Worm (Caenorhabditis elegans): ENCODE measurements around the gene ari-1.4.

ari-1.4 gene

DNA sequence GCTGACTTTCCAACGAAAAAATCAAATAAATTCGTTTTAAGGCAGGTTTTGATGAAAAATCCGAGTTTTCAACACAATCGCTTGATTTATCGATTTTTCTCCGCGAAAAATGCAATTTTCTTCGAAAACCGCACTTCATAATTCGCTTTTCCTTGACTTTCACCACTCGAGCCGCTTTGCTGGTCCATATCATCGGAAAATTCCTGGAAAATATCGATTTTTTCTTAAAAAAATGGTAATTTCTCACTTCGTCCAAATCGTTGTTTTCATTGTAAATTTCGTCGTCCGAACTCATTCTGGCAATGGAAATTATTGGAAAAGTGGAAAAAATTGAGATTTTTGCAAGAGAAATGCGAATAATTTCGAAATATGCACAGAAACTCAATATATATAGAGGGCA lies at the start of gene ari-1.4:
ari-1.4 (minus strand) TSS at position 295 of the 400 bp plus-strand sequence.
- TF ChIP-seq mdl-1 (tag; optimal IDR thresholded peaks at IDR 0.05) = no peak
- TF ChIP-seq nhr-12 (tag; optimal IDR thresholded peaks at IDR 0.05) = no peak
- TF ChIP-seq nhr-77 (tag; optimal IDR thresholded peaks at IDR 0.05) = no peak
- no peak for TF ChIP-seq sma-3 (GFP tag; optimal IDR thresholded peaks at IDR 0.05)
- TF ChIP-seq snpc-4 (tag; optimal IDR thresholded peaks at IDR 0.05) = no peak
- no peak for TF ChIP-seq crh-2 (tag; optimal IDR thresholded peaks at IDR 0.05)
- no peak for TF ChIP-seq nhr-23 (tag; optimal IDR thresholded peaks at IDR 0.05)
- no peak for TF ChIP-seq dmd-4 (tag; optimal IDR thresholded peaks at IDR 0.05)
- no peak for TF ChIP-seq sma-9 (GFP tag; optimal IDR thresholded peaks at IDR 0.05)
- no peak for TF ChIP-seq sma-9 (tag; optimal IDR thresholded peaks at IDR 0.05)
- TF ChIP-seq blmp-1 (tag; optimal IDR thresholded peaks at IDR 0.05; ENCODE audit: insufficient read depth) = no peak
- no peak for TF ChIP-seq alr-1 (tag; optimal IDR thresholded peaks at IDR 0.05)
- TF ChIP-seq ceh-16 (tag; optimal IDR thresholded peaks at IDR 0.05) = no peak
- no peak for TF ChIP-seq R02D3.7 (tag; optimal IDR thresholded peaks at IDR 0.05)
- TF ChIP-seq sem-4 (tag; optimal IDR thresholded peaks at IDR 0.05) = no peak
- no peak for TF ChIP-seq nhr-10 (tag; optimal IDR thresholded peaks at IDR 0.05)
- no peak for TF ChIP-seq ceh-82 (tag; optimal IDR thresholded peaks at IDR 0.05)
- no peak for TF ChIP-seq unc-62 (GFP tag; optimal IDR thresholded peaks at IDR 0.05)

DNA sequence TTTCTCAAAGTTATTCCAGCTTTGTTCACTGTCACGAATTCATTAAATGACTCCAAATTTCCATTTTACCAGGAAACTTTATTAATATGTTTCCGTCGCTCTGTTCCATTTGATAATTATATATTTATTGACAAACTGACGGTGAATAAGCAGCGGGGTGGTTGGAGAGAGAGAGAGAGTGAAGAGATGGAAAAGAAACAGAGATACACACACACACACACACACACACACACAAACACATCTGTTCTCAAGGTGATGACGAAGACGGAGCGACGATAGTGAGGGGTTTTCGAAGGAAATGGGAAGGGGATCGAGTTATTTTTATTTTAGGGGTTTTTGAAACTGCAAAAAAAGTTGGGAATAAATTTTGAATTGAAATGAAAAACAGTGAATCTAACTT lies 45.5 kb upstream of the ari-1.4 start:
- peak in 1 of 2 experiments; percentile 60 for TF ChIP-seq lsy-2 (tag; optimal IDR thresholded peaks at IDR 0.05)
- no peak for TF ChIP-seq blmp-1 (tag; optimal IDR thresholded peaks at IDR 0.05; ENCODE audit: insufficient read depth)
- peak; percentile 52 for TF ChIP-seq unc-55 (GFP tag; optimal IDR thresholded peaks at IDR 0.05)
- TF ChIP-seq nhr-12 (tag; optimal IDR thresholded peaks at IDR 0.05) = no peak
- no peak for TF ChIP-seq lin-39 (tag; optimal IDR thresholded peaks at IDR 0.05)
- TF ChIP-seq fos-1 (tag; optimal IDR thresholded peaks at IDR 0.05) = peak; percentile 33
- no peak for TF ChIP-seq peb-1 (tag; optimal IDR thresholded peaks at IDR 0.05)
- TF ChIP-seq nhr-11 (tag; optimal IDR thresholded peaks at IDR 0.05) = no peak
- TF ChIP-seq sem-4 (tag; optimal IDR thresholded peaks at IDR 0.05) = no peak
- TF ChIP-seq C34F6.9 (tag; optimal IDR thresholded peaks at IDR 0.05) = peak; percentile 7

DNA sequence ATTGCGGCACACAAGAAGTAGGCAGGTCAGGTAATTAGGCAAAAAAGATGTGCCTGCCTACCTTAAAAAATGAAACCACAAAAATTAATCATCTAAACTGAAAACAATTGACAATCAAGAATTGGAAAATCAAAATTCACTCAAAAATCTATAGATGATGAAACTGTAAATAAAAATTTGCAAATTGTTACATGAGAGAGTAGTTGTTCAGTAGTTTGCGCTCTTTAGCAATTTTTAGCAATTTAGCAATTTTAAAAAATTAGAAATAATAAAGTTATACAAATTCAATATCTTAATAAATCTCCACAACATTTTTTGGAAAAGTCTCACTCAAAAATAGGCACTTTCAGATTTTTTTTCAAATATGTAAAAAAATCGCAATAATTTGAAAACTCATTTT lies 43.8 kb upstream of the ari-1.4 start:
- TF ChIP-seq blmp-1 (tag; optimal IDR thresholded peaks at IDR 0.05; ENCODE audit: insufficient read depth) = no peak

DNA sequence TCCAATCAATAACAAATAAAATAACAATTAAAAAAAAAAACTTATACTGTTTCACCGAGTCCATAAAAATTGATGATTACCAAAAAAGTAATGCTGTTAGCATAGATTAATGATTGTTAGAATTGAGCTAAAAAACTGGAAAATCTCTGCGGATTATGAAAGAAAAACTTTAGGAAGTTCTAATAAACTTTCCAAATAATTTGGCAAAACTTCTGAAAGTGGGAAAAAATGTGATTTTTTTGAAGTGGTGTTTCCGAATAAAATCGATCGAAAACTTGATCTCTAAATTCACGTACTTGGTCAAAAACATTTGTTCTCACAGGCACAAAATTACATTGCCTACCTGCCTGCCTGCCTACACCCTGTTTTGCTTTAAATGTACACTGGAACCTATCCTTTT lies 43.3 kb upstream of the ari-1.4 start:
- TF ChIP-seq mbf-1 (tag; optimal IDR thresholded peaks at IDR 0.05) (no peak), crh-2 (tag; optimal IDR thresholded peaks at IDR 0.05) (no peak), ceh-16 (tag; optimal IDR thresholded peaks at IDR 0.05) (no peak), mdl-1 (tag; optimal IDR thresholded peaks at IDR 0.05) (no peak), mab-5 (tag; optimal IDR thresholded peaks at IDR 0.05) (no peak), ama-1 (optimal IDR thresholded peaks at IDR 0.05) (no peak), nhr-11 (tag; optimal IDR thresholded peaks at IDR 0.05) (no peak), sma-9 (GFP tag; optimal IDR thresholded peaks at IDR 0.05) (no peak), sma-9 (tag; optimal IDR thresholded peaks at IDR 0.05) (no peak), elt-1 (tag; optimal IDR thresholded peaks at IDR 0.05) (no peak), nhr-6 (tag; optimal IDR thresholded peaks at IDR 0.05) (no peak), elt-3 (tag; optimal IDR thresholded peaks at IDR 0.05) (no peak), lin-13 (GFP tag; optimal IDR thresholded peaks at IDR 0.05) (no peak), F13H6.1 (tag; optimal IDR thresholded peaks at IDR 0.05) (no peak), nhr-77 (tag; optimal IDR thresholded peaks at IDR 0.05) (no peak), unc-62 (GFP tag; optimal IDR thresholded peaks at IDR 0.05) (no peak), C34F6.9 (tag; optimal IDR thresholded peaks at IDR 0.05) (no peak), nhr-25 (tag; optimal IDR thresholded peaks at IDR 0.05) (no peak), ztf-4 (tag; optimal IDR thresholded peaks at IDR 0.05) (no peak), Y55F3AM.14 (GFP tag; optimal IDR thresholded peaks at IDR 0.05) (no peak)

DNA sequence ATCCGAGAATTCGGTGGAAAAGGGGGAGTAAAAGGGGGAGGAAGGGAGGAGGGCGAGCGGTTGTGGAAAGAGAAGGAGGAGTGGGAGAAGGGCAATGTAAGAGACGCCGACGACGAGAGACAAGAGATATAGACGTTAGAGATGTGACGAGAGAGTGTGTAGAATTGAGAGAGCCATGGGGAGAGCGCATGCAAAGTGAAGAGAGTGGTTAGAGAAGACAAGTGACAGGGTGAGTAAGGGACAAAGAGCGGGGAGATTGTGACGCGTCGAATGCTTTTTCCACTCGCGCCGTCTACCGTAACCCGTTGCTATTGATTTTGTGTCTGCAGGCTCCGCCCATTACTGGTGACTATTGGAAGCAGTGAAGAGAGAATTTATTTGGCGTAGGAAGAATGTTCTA lies 42.4 kb upstream of the ari-1.4 start:
- peak in 1 of 2 experiments; percentile 72 for TF ChIP-seq mdl-1 (tag; optimal IDR thresholded peaks at IDR 0.05)
- TF ChIP-seq sem-4 (tag; optimal IDR thresholded peaks at IDR 0.05) = peak; percentile 68
- peak; percentile 87 for TF ChIP-seq sma-9 (GFP tag; optimal IDR thresholded peaks at IDR 0.05)
- TF ChIP-seq sma-9 (tag; optimal IDR thresholded peaks at IDR 0.05) = no peak
- no peak for TF ChIP-seq unc-62 (GFP tag; optimal IDR thresholded peaks at IDR 0.05)
- TF ChIP-seq unc-55 (GFP tag; optimal IDR thresholded peaks at IDR 0.05) = peak; percentile 80
- TF ChIP-seq ceh-82 (tag; optimal IDR thresholded peaks at IDR 0.05) = no peak
- TF ChIP-seq C34F6.9 (tag; optimal IDR thresholded peaks at IDR 0.05) = peak; percentile 88
- TF ChIP-seq nhr-23 (tag; optimal IDR thresholded peaks at IDR 0.05) = no peak
- TF ChIP-seq F13H6.1 (tag; optimal IDR thresholded peaks at IDR 0.05) = peak; percentile 94
- TF ChIP-seq blmp-1 (tag; optimal IDR thresholded peaks at IDR 0.05; ENCODE audit: insufficient read depth) = peak; percentile 41
- peak; percentile 90 for TF ChIP-seq mab-5 (tag; optimal IDR thresholded peaks at IDR 0.05)
- TF ChIP-seq skn-1 (tag; optimal IDR thresholded peaks at IDR 0.05) = no peak
- no peak for TF ChIP-seq nhr-12 (tag; optimal IDR thresholded peaks at IDR 0.05)
- peak; percentile 77 for TF ChIP-seq nhr-129 (tag; optimal IDR thresholded peaks at IDR 0.05)
- peak; percentile 93 for TF ChIP-seq nhr-25 (tag; optimal IDR thresholded peaks at IDR 0.05)
- TF ChIP-seq alr-1 (tag; optimal IDR thresholded peaks at IDR 0.05) = no peak
- peak; percentile 91 for TF ChIP-seq nhr-21 (tag; optimal IDR thresholded peaks at IDR 0.05)
- TF ChIP-seq peb-1 (tag; optimal IDR thresholded peaks at IDR 0.05) = no peak
- TF ChIP-seq crh-2 (tag; optimal IDR thresholded peaks at IDR 0.05) = peak; percentile 93
- peak; percentile 8 for TF ChIP-seq zag-1 (tag; optimal IDR thresholded peaks at IDR 0.05)
- peak; percentile 89 for TF ChIP-seq lin-11 (tag; optimal IDR thresholded peaks at IDR 0.05)
- TF ChIP-seq mbf-1 (tag; optimal IDR thresholded peaks at IDR 0.05) = no peak
- no peak for TF ChIP-seq dmd-4 (tag; optimal IDR thresholded peaks at IDR 0.05)
- TF ChIP-seq unc-39 (tag; optimal IDR thresholded peaks at IDR 0.05) = no peak
- TF ChIP-seq ZK546.5 (tag; optimal IDR thresholded peaks at IDR 0.05) = peak; percentile 16
- peak; percentile 45 for TF ChIP-seq Y55F3AM.14 (GFP tag; optimal IDR thresholded peaks at IDR 0.05)
- TF ChIP-seq elt-1 (tag; optimal IDR thresholded peaks at IDR 0.05) = no peak
